Fruit fly (Drosophila melanogaster) whole organism, pupa: ENCODE results near the gene Cyt-b5-r.

Source experiments
- CG14655 ChIP-seq: fragments of 200-800 bp; sonication (Bioruptor generic); optimal IDR thresholded peaks from 3 replicates; lab custom pipeline; 2017; ENCODE audit warnings: mild to moderate bottlenecking, missing biosample characterization, missing genetic modification reagents, missing genetic modification characterization
- CG34367 ChIP-seq: fragments of 200-800 bp; sonication (Bioruptor generic); optimal IDR thresholded peaks from 2 replicates; lab custom pipeline; 2018; ENCODE audit warnings: missing biosample characterization, mild to moderate bottlenecking, missing genetic modification characterization
- Snoo ChIP-seq: fragments of 200-800 bp; sonication (Bioruptor generic); optimal IDR thresholded peaks from 3 replicates; lab custom pipeline; 2017; ENCODE audit warnings: missing biosample characterization, mild to moderate bottlenecking, missing genetic modification characterization, inconsistent platforms

DNA sequence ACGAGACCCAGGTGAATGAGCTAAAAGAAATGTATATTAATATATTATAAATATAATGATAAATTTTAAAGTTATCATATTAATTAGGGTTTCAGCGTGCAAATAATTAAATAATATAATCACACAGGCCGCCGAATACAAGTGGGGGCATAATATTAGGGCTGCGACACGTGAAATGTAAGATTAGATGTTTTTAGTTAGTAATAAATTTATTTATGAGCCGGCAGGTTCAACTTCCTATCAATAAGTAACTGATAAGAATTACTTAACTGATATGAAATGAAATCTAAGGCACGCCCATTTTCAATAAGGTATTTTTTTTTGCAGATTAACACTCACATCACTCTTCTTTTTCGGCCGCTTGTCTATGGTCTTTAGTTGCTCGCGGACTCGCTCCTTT lies 641 bp downstream of the Cyt-b5-r start:
- TF ChIP-seq CG14655 (GFP tag; lab: Kevin White, UChicago) (no peak), Snoo (no peak), CG34367 (tag; lab: Kevin White, UChicago) (no peak)
